Worm (Caenorhabditis elegans): Measurements from ENCODE around the gene Y19D2B.2.
"Not testable (repeated sequence)": the region's sequence is repeated elsewhere in the genome, so short reads cannot be mapped to it uniquely, and the experiment has no call there.

Gene Y19D2B.2

ce11 chrII:10922874-10923273, 1.2 kb upstream of the Y19D2B.2 start, which contains the start of gene Y19D2B.1:
Y19D2B.1 (minus strand) TSS chrII:10922974.
- TF ChIP-seq swsn-7, nhr-71, fkh-8 (tag; optimal IDR thresholded peaks at IDR 0.05): not testable (repeated sequence)

ce11 chrII:10924669-10925068, 621 bp downstream of the Y19D2B.2 start:
- TF ChIP-seq blmp-1 (tag; optimal IDR thresholded peaks at IDR 0.05) (peak; percentile 8), snu-23 (GFP tag; optimal IDR thresholded peaks at IDR 0.05) (peak; percentile 8), nhr-19 (GFP tag; conservative IDR thresholded peaks at IDR 0.05) (0 out of 2 replicates have a peak, but pooled peaks have one; percentile 11), nhr-71 (tag; optimal IDR thresholded peaks at IDR 0.05) (peak; percentile 50), nhr-20 (tag; optimal IDR thresholded peaks at IDR 0.05) (peak; percentile 45), sptf-1 (tag; optimal IDR thresholded peaks at IDR 0.05) (no peak), lin-14 (GFP tag; optimal IDR thresholded peaks at IDR 0.05) (peak; percentile 39), nhr-90 (tag; optimal IDR thresholded peaks at IDR 0.05; ENCODE audit: poor library complexity) (peak; percentile 42), elt-3 (tag; optimal IDR thresholded peaks at IDR 0.05) (peak in 2 of 6 experiments; percentile 11 to 69), lin-35 (GFP tag; optimal IDR thresholded peaks at IDR 0.05) (peak in 1 of 2 experiments; percentile 27), unc-98 (GFP tag; IDR thresholded peaks at IDR 0.05) (no peak), nhr-47 (tag; optimal IDR thresholded peaks at IDR 0.05) (no peak), elt-2 (tag; optimal IDR thresholded peaks at IDR 0.05) (peak; percentile 86)

ce11 chrII:10925804-10926570, 1.9 kb downstream of the Y19D2B.2 start, which contains the start of gene metr-1:
metr-1 (plus strand) TSS chrII:10926561.
- no peak for TF ChIP-seq unc-86 (tag; optimal IDR thresholded peaks at IDR 0.05)
- no peak for TF ChIP-seq unc-62 (GFP tag; optimal IDR thresholded peaks at IDR 0.05)
- TF ChIP-seq egl-13 (tag; optimal IDR thresholded peaks at IDR 0.05): peak; percentile 71
- TF ChIP-seq fkh-8 (tag; optimal IDR thresholded peaks at IDR 0.05): peak; percentile 9
- TF ChIP-seq rnt-1 (tag; optimal IDR thresholded peaks at IDR 0.05): peak; percentile 37
- peak; percentile 61 for TF ChIP-seq nhr-85 (tag)
- peak; percentile 82 to 86 for TF ChIP-seq efl-1 (optimal IDR thresholded peaks at IDR 0.05)
- peak; percentile 77 to 96 for TF ChIP-seq efl-1 (GFP tag; optimal IDR thresholded peaks at IDR 0.05 in 1 of 2)
- TF ChIP-seq elt-3 (tag; optimal IDR thresholded peaks at IDR 0.05): peak in 1 of 6 experiments; percentile 4
- TF ChIP-seq lsy-2 (tag; optimal IDR thresholded peaks at IDR 0.05): peak in 1 of 2 experiments; percentile 24
- TF ChIP-seq nhr-11 (tag; optimal IDR thresholded peaks at IDR 0.05): no peak
- peak; percentile 71 to 72 for TF ChIP-seq lin-35 (GFP tag; optimal IDR thresholded peaks at IDR 0.05)
- peak; percentile 9 for TF ChIP-seq elt-2 (tag; optimal IDR thresholded peaks at IDR 0.05)
- peak; percentile 44 for TF ChIP-seq nhr-71 (tag; optimal IDR thresholded peaks at IDR 0.05)
- TF ChIP-seq nhr-20 (tag; optimal IDR thresholded peaks at IDR 0.05): peak; percentile 31
- TF ChIP-seq nhr-47 (tag; optimal IDR thresholded peaks at IDR 0.05): peak; percentile 60
- TF ChIP-seq lin-14 (GFP tag; optimal IDR thresholded peaks at IDR 0.05): peak; percentile 18
- no peak for TF ChIP-seq nhr-76 (tag; optimal IDR thresholded peaks at IDR 0.05)
- TF ChIP-seq nhr-19 (GFP tag; conservative IDR thresholded peaks at IDR 0.05): peak; percentile 33; the same call in 1 of the 2 replicates
- TF ChIP-seq irx-1 (tag; optimal IDR thresholded peaks at IDR 0.05): peak; percentile 21
- TF ChIP-seq lir-3 (tag; optimal IDR thresholded peaks at IDR 0.05; ENCODE audit: poor library complexity): peak; percentile 17
- TF ChIP-seq ztf-4 (tag; optimal IDR thresholded peaks at IDR 0.05): no peak
- TF ChIP-seq blmp-1 (tag; optimal IDR thresholded peaks at IDR 0.05): peak; percentile 31
- peak; percentile 5 for TF ChIP-seq snu-23 (GFP tag; optimal IDR thresholded peaks at IDR 0.05)
- TF ChIP-seq pag-3 (tag; optimal IDR thresholded peaks at IDR 0.05; ENCODE audit: borderline replicate concordance, insufficient read depth): no peak
- no peak for TF ChIP-seq nhr-84 (tag; optimal IDR thresholded peaks at IDR 0.05)
- no peak for TF ChIP-seq isw-1 (GFP tag; IDR thresholded peaks at IDR 0.05)
- TF ChIP-seq dpl-1 (GFP tag; optimal IDR thresholded peaks at IDR 0.05): peak; percentile 66 to 82 (median 69)
- TF ChIP-seq ztf-11 (tag; optimal IDR thresholded peaks at IDR 0.05): peak in 1 of 2 experiments; percentile 61
